Fruit fly (Drosophila melanogaster) whole organism, embryonic: ENCODE data around the gene Inx7.

ENCODE experiments used
- Awh ChIP-seq: fragments of 200-800 bp; sonication (Bioruptor generic); IDR thresholded peaks from 2 replicates; pipeline ENCODE4, ENCODE4 v1.3.6; 2022; ENCODE audit warnings: missing biosample characterization, missing genetic modification characterization
- CG10321 ChIP-seq: fragments of 200-800 bp; sonication (Bioruptor generic); IDR thresholded peaks from 2 replicates; pipeline ENCODE4 v1.3.6; 2022; ENCODE audit warnings: missing biosample characterization, missing genetic modification characterization
- CG10366 ChIP-seq: fragments of 200-800 bp; sonication (Bioruptor generic); IDR thresholded peaks from 2 replicates; pipeline ENCODE4 v1.3.6; 2022; ENCODE audit warnings: missing biosample characterization, missing genetic modification characterization
- CG10979 ChIP-seq: fragments of 200-800 bp; sonication (Bioruptor generic); optimal IDR thresholded peaks from 2 replicates; lab custom pipeline; 2018; ENCODE audit warnings: missing biosample characterization, mild to moderate bottlenecking, missing genetic modification characterization, moderate library complexity
- CG11398 ChIP-seq: fragments of 200-800 bp; sonication (Bioruptor generic); optimal IDR thresholded peaks from 2 replicates; lab custom pipeline; 2016; ENCODE audit warnings: missing biosample characterization, missing genetic modification characterization
- CG13775 ChIP-seq: fragments of 200-800 bp; sonication (Bioruptor generic); optimal IDR thresholded peaks from 3 replicates; lab custom pipeline; 2017; ENCODE audit warnings: missing biosample characterization, mild to moderate bottlenecking, missing genetic modification characterization
- CG15269 ChIP-seq: fragments of 200-800 bp; sonication (Bioruptor generic); optimal IDR thresholded peaks from 2 replicates; lab custom pipeline; 2018; ENCODE audit warnings: missing biosample characterization, mild to moderate bottlenecking, missing genetic modification characterization, moderate library complexity
- CG16779 ChIP-seq: fragments of 200-800 bp; sonication (Bioruptor generic); IDR thresholded peaks from 2 replicates; pipeline ENCODE4 v1.3.6; 2022; ENCODE audit warnings: missing biosample characterization, missing genetic modification characterization
- CG17186 ChIP-seq: fragments of 200-800 bp; sonication (Bioruptor generic); optimal IDR thresholded peaks from 3 replicates; lab custom pipeline; 2017; ENCODE audit warnings: missing biosample characterization, missing genetic modification reagents, missing genetic modification characterization
- CG1792 ChIP-seq: fragments of 200-800 bp; sonication (Bioruptor generic); optimal IDR thresholded peaks from 2 replicates; lab custom pipeline; 2016; ENCODE audit warnings: missing biosample characterization, missing genetic modification characterization
- CG18011 ChIP-seq: fragments of 200-800 bp; sonication (Bioruptor generic); optimal IDR thresholded peaks from 2 replicates; lab custom pipeline; 2017; ENCODE audit warnings: missing biosample characterization, missing genetic modification characterization, mild to moderate bottlenecking, moderate library complexity, missing genotype
- CG18262 ChIP-seq: fragments of 200-800 bp; optimal IDR thresholded peaks from 3 replicates; lab custom pipeline; 2019; ENCODE audit warnings: missing biosample characterization, mild to moderate bottlenecking, missing genetic modification characterization, moderate library complexity
- CG18476 ChIP-seq: fragments of 200-800 bp; sonication (Bioruptor generic); optimal IDR thresholded peaks from 2 replicates; lab custom pipeline; 2016; ENCODE audit warnings: missing biosample characterization, mild to moderate bottlenecking, missing genetic modification characterization
- CG31441 ChIP-seq: fragments of 200-800 bp; sonication (Bioruptor generic); IDR thresholded peaks from 2 replicates; pipeline ENCODE4 v1.3.6; 2022; ENCODE audit warnings: missing biosample characterization, missing genetic modification characterization
- CG3163 ChIP-seq: fragments of 200-800 bp; sonication (Bioruptor generic); optimal IDR thresholded peaks from 3 replicates; lab custom pipeline; 2016; ENCODE audit warnings: missing biosample characterization, missing genetic modification characterization
- CG33213 ChIP-seq: fragments of 200-800 bp; sonication (Bioruptor generic); optimal IDR thresholded peaks from 3 replicates; lab custom pipeline; 2016; ENCODE audit warnings: missing biosample characterization, missing genetic modification characterization
- CG3838 ChIP-seq: fragments of 200-800 bp; sonication (Bioruptor generic); optimal IDR thresholded peaks from 3 replicates; lab custom pipeline; 2016; ENCODE audit warnings: missing biosample characterization, missing genetic modification characterization
- CG3995 ChIP-seq: fragments of 200-800 bp; sonication (Bioruptor generic); optimal IDR thresholded peaks from 3 replicates; lab custom pipeline; 2016; ENCODE audit warnings: missing biosample characterization, missing genetic modification characterization
- CG42726 ChIP-seq: fragments of 200-800 bp; sonication (Bioruptor generic); IDR thresholded peaks from 2 replicates; pipeline ENCODE4 v1.3.6; 2022; ENCODE audit warnings: missing biosample characterization, missing genetic modification characterization; ENCODE audit not compliant: partially characterized antibody
- CG4730 ChIP-seq: fragments of 200-800 bp; sonication (Bioruptor generic); IDR thresholded peaks from 2 replicates; pipeline ENCODE4 v1.3.6; 2022; ENCODE audit warnings: missing biosample characterization, missing genetic modification characterization
- CG5245 ChIP-seq: fragments of 200-800 bp; sonication (Bioruptor generic); optimal IDR thresholded peaks from 3 replicates; lab custom pipeline; 2016; ENCODE audit warnings: missing biosample characterization, missing genetic modification characterization
- CG6689 ChIP-seq: fragments of 200-800 bp; sonication (Bioruptor generic); IDR thresholded peaks from 2 replicates; pipeline ENCODE4 v1.3.6; 2022; ENCODE audit warnings: missing biosample characterization, missing genetic modification characterization
- CG7357 ChIP-seq: fragments of 200-800 bp; sonication (Bioruptor generic); IDR thresholded peaks from 3 replicates; pipeline ENCODE4 v1.3.6; 2022; ENCODE audit warnings: missing biosample characterization, missing genetic modification characterization
- CG7372 ChIP-seq: fragments of 200-800 bp; sonication (Bioruptor generic); IDR thresholded peaks from 2 replicates; pipeline ENCODE4 v1.3.6; 2022; ENCODE audit warnings: missing biosample characterization, missing genetic modification characterization
- CG7928 ChIP-seq: fragments of 200-800 bp; sonication (Bioruptor generic); optimal IDR thresholded peaks from 2 replicates; lab custom pipeline; 2017; ENCODE audit warnings: missing biosample characterization, mild to moderate bottlenecking, missing genetic modification characterization
- CG8944 ChIP-seq: fragments of 200-800 bp; sonication (Bioruptor generic); optimal IDR thresholded peaks from 3 replicates; lab custom pipeline; 2016; ENCODE audit warnings: missing biosample characterization, missing genetic modification characterization
- D ChIP-seq, 2 experiments: fragments of 200-800 bp in 1 of 2; fragments of >200 bp in 1 of 2; sonication (Bioruptor generic) in 1 of 2; optimal IDR thresholded peaks; 2 replicates in 1 of 2; 3 replicates in 1 of 2; lab custom pipeline; 2017; ENCODE audit warnings: mild to moderate bottlenecking in 1 of 2, missing biosample characterization in 1 of 2, missing genetic modification characterization in 1 of 2, missing genetic modification reagents in 1 of 2
- ERR ChIP-seq: fragments of 200-800 bp; sonication (Bioruptor generic); optimal IDR thresholded peaks from 2 replicates; lab custom pipeline; 2016; ENCODE audit warnings: missing biosample characterization, missing genetic modification characterization
- Hmx ChIP-seq: fragments of 200-800 bp; sonication (Bioruptor generic); optimal IDR thresholded peaks from 2 replicates; lab custom pipeline; 2016; ENCODE audit warnings: missing biosample characterization, missing genetic modification characterization
- Lhr ChIP-seq: fragments of 200-800 bp; sonication (Bioruptor generic); optimal IDR thresholded peaks from 3 replicates; lab custom pipeline; 2017; ENCODE audit warnings: mild to moderate bottlenecking, missing biosample characterization, missing genetic modification reagents, missing genetic modification characterization
- NFAT ChIP-seq: fragments of 200-800 bp; sonication (Bioruptor generic); IDR thresholded peaks from 2 replicates; pipeline ENCODE4 v1.3.6; 2022; ENCODE audit warnings: missing biosample characterization, missing genetic modification characterization
- Nf-YB ChIP-seq: fragments of 200-800 bp; sonication (Bioruptor generic); optimal IDR thresholded peaks from 3 replicates; lab custom pipeline; 2019; ENCODE audit warnings: missing biosample characterization, mild to moderate bottlenecking, missing genetic modification characterization, moderate library complexity
- NfI ChIP-seq: fragments of 200-800 bp; sonication (Bioruptor generic); optimal IDR thresholded peaks from 3 replicates; lab custom pipeline; 2018; ENCODE audit warnings: missing biosample characterization, mild to moderate bottlenecking, missing genetic modification characterization, moderate library complexity
- Ptx1 ChIP-seq: fragments of 200-800 bp; sonication (Bioruptor generic); IDR thresholded peaks from 2 replicates; pipeline ENCODE4 v1.3.6; 2022; ENCODE audit warnings: missing biosample characterization, missing genetic modification characterization
- Sox100B ChIP-seq: fragments of 200-800 bp; sonication (Bioruptor generic); optimal IDR thresholded peaks from 3 replicates; lab custom pipeline; 2018; ENCODE audit warnings: missing biosample characterization, mild to moderate bottlenecking, missing genetic modification characterization
- ato ChIP-seq: fragments of 200-800 bp; sonication (Bioruptor generic); IDR thresholded peaks from 2 replicates; pipeline ENCODE4 v1.3.6; 2022; ENCODE audit warnings: missing biosample characterization, missing genetic modification characterization; ENCODE audit not compliant: partially characterized antibody
- cato ChIP-seq: fragments of 200-800 bp; sonication (Bioruptor generic); optimal IDR thresholded peaks from 2 replicates; lab custom pipeline; 2016; ENCODE audit warnings: missing biosample characterization, missing genetic modification characterization, borderline replicate concordance
- cg ChIP-seq: fragments of 200-800 bp; sonication (Bioruptor generic); optimal IDR thresholded peaks from 3 replicates; lab custom pipeline; 2019; ENCODE audit warnings: missing biosample characterization, mild to moderate bottlenecking, missing genetic modification characterization, moderate library complexity
- grn ChIP-seq: fragments of 200-800 bp; sonication (Bioruptor generic); optimal IDR thresholded peaks from 3 replicates; lab custom pipeline; 2017; ENCODE audit warnings: missing biosample characterization, missing genetic modification characterization
- hb ChIP-seq: fragments of 200-800 bp; sonication (Bioruptor generic); IDR thresholded peaks from 3 replicates; pipeline ENCODE4 v1.3.6; 2022; ENCODE audit warnings: missing biosample characterization, missing genetic modification characterization; ENCODE audit not compliant: partially characterized antibody
- kay ChIP-seq: fragments of 200-800 bp; sonication (Bioruptor generic); optimal IDR thresholded peaks from 2 replicates; lab custom pipeline; 2016; ENCODE audit warnings: missing biosample characterization, missing genetic modification characterization
- kni ChIP-seq: fragments of 200-800 bp; sonication (Bioruptor generic); optimal IDR thresholded peaks from 3 replicates; lab custom pipeline; 2017; ENCODE audit warnings: mild to moderate bottlenecking, missing biosample characterization, missing genetic modification reagents, missing genetic modification characterization
- lbe ChIP-seq: fragments of 200-800 bp; sonication (Bioruptor generic); optimal IDR thresholded peaks from 2 replicates; lab custom pipeline; 2016; ENCODE audit warnings: missing biosample characterization, mild to moderate bottlenecking, missing genetic modification characterization
- rib ChIP-seq: fragments of 200-800 bp; sonication (Bioruptor generic); IDR thresholded peaks from 2 replicates; pipeline ENCODE4 v1.3.6; 2022; ENCODE audit warnings: missing biosample characterization, missing genetic modification characterization
- sd ChIP-seq: fragments of 200-800 bp; sonication (Bioruptor generic); optimal IDR thresholded peaks from 3 replicates; lab custom pipeline; 2018; ENCODE audit warnings: missing biosample characterization, mild to moderate bottlenecking, missing genetic modification characterization, moderate library complexity
- stc ChIP-seq: fragments of 200-800 bp; sonication (Bioruptor generic); IDR thresholded peaks from 2 replicates; pipeline ENCODE4 v1.3.6; 2022; ENCODE audit warnings: missing biosample characterization, missing genetic modification characterization
- tll ChIP-seq, 2 experiments: fragments of 200-800 bp in 1 of 2; fragments of >200 bp in 1 of 2; sonication (Bioruptor generic) in 1 of 2; optimal IDR thresholded peaks; 2 replicates each; lab custom pipeline; 2017 to 2019; ENCODE audit warnings: missing biosample characterization in 2 of 2, missing genetic modification characterization in 2 of 2, mild to moderate bottlenecking in 1 of 2, moderate library complexity in 1 of 2
- toy ChIP-seq: fragments of 200-800 bp; sonication (Bioruptor generic); IDR thresholded peaks from 2 replicates; pipeline ENCODE4 v1.3.6; 2022; ENCODE audit warnings: missing biosample characterization, missing genetic modification characterization
- tx ChIP-seq: fragments of 200-800 bp; sonication (Bioruptor generic); optimal IDR thresholded peaks from 2 replicates; lab custom pipeline; 2016; ENCODE audit warnings: missing biosample characterization, missing genetic modification characterization
- unpg ChIP-seq: fragments of 200-800 bp; sonication (Bioruptor generic); optimal IDR thresholded peaks from 3 replicates; lab custom pipeline; 2018; ENCODE audit warnings: missing biosample characterization, mild to moderate bottlenecking, missing genetic modification characterization, moderate library complexity

The Inx7 gene

dm6 chrX:6993753-6994152 is 341 bp upstream of the Inx7 start (continued):
- no peak for TF ChIP-seq CG16779 (GFP tag; lab: Robert Waterston, UW)
- no peak for TF ChIP-seq Hmx (GFP tag; lab: Kevin White, UChicago)
- TF ChIP-seq CG6689 (GFP tag; lab: Robert Waterston, UW), result peak; percentile 75
- no peak for TF ChIP-seq CG42726
- peak; percentile 34 for TF ChIP-seq CG3995 (GFP tag; lab: Kevin White, UChicago)
- TF ChIP-seq stc (GFP tag; lab: Robert Waterston, UW), result peak; percentile 79
- peak; percentile 71 for TF ChIP-seq NFAT (GFP tag; lab: Robert Waterston, UW)
- peak; percentile 66 for TF ChIP-seq CG7372
- TF ChIP-seq CG31441 (GFP tag; lab: Robert Waterston, UW), result peak; percentile 76
- TF ChIP-seq grn (GFP tag; lab: Kevin White, UChicago), result no peak
- TF ChIP-seq CG1792 (GFP tag; lab: Kevin White, UChicago), result peak; percentile 70
- TF ChIP-seq CG7357 (GFP tag; lab: Robert Waterston, UW), result peak; percentile 63; the same call in 1 of the 3 replicates
- peak; percentile 53 for TF ChIP-seq CG11398 (GFP tag; lab: Kevin White, UChicago)
- peak; percentile 66; the same call in 1 of the 2 replicates for TF ChIP-seq rib (GFP tag; lab: Robert Waterston, UW)
- TF ChIP-seq CG4730 (GFP tag; lab: Robert Waterston, UW), result peak; percentile 73
- no peak for TF ChIP-seq cg (GFP tag; lab: Kevin White, UChicago)
- TF ChIP-seq tx (GFP tag; lab: Kevin White, UChicago), result peak; percentile 58
- peak; percentile 87 for TF ChIP-seq Ptx1
- peak; percentile 51 for TF ChIP-seq CG18262
- peak; percentile 52 for TF ChIP-seq CG3163 (GFP tag; lab: Kevin White, UChicago)
- TF ChIP-seq Sox100B (GFP tag; lab: Kevin White, UChicago), result peak; percentile 42
- no peak for TF ChIP-seq hb (GFP tag; lab: Robert Waterston, UW)
- no peak for TF ChIP-seq tll (GFP tag; optimal IDR thresholded peaks at IDR 0.05; lab: Kevin White, UChicago)
- no peak for TF ChIP-seq kni (GFP tag; lab: Kevin White, UChicago)
- TF ChIP-seq CG3838, result peak; percentile 0
- peak; percentile 70 for TF ChIP-seq Awh
- peak; percentile 34 for TF ChIP-seq cato (GFP tag; lab: Kevin White, UChicago)
- TF ChIP-seq sd (tag; lab: Kevin White, UChicago), result peak; percentile 39
- TF ChIP-seq ERR (GFP tag; lab: Kevin White, UChicago), result peak; percentile 67
- TF ChIP-seq kay (GFP tag; lab: Kevin White, UChicago), result no peak
- peak; percentile 0 for TF ChIP-seq Lhr (GFP tag; lab: Kevin White, UChicago)
- TF ChIP-seq CG7928 (GFP tag; lab: Kevin White, UChicago), result no peak
- TF ChIP-seq toy (GFP tag; lab: Robert Waterston, UW), result no peak
- peak; percentile 80 for TF ChIP-seq CG10366 (GFP tag; lab: Robert Waterston, UW)
- peak; percentile 55 for TF ChIP-seq CG33213 (GFP tag; lab: Kevin White, UChicago)
- TF ChIP-seq CG17186 (GFP tag; lab: Kevin White, UChicago), result no peak
- TF ChIP-seq CG8944 (GFP tag; lab: Kevin White, UChicago), result peak; percentile 71
- TF ChIP-seq CG5245 (GFP tag; lab: Kevin White, UChicago), result peak; percentile 29
- no peak for TF ChIP-seq D (optimal IDR thresholded peaks at IDR 0.05; lab: Kevin White, UChicago)
- TF ChIP-seq D (GFP tag; optimal IDR thresholded peaks at IDR 0.05; lab: Kevin White, UChicago), result peak; percentile 41
- TF ChIP-seq CG18011 (GFP tag; lab: Kevin White, UChicago), result peak; percentile 21
- TF ChIP-seq CG18476 (GFP tag; lab: Kevin White, UChicago), result peak; percentile 42
- no peak for TF ChIP-seq Nf-YB
- no peak for TF ChIP-seq ato
- TF ChIP-seq NfI (GFP tag; lab: Kevin White, UChicago), result peak; percentile 61
- TF ChIP-seq CG10321, result no peak
- TF ChIP-seq lbe (GFP tag; lab: Kevin White, UChicago), result peak; percentile 76
- peak; percentile 68 for TF ChIP-seq unpg (GFP tag; lab: Kevin White, UChicago)
- TF ChIP-seq CG13775 (GFP tag; lab: Kevin White, UChicago), result peak; percentile 63
- TF ChIP-seq CG15269, result peak; percentile 73
- peak; percentile 64 for TF ChIP-seq CG10979
